Worm (Caenorhabditis elegans) whole organism, L4 larva: ENCODE results near the gene rpl-21.

Experiments used
- D1046.2 ChIP-seq: fragments of 200-800 bp; sonication (Bioruptor generic); IDR thresholded peaks from 2 replicates; pipeline ENCODE4 v1.3.6; 2022; ENCODE audit warnings: missing genetic modification characterization, missing compliant biosample characterization
- F10B5.3 ChIP-seq: sonication (generic microtip); optimal IDR thresholded peaks from 2 replicates; lab custom pipeline; 2016; ENCODE audit warnings: mild to moderate bottlenecking, missing genetic modification characterization, missing compliant biosample characterization
- Y48G9A.11 ChIP-seq: fragments of 200-800 bp; sonication (Bioruptor generic); IDR thresholded peaks from 2 replicates; pipeline ENCODE4 v1.3.6; 2022; ENCODE audit warnings: missing genetic modification reagents, missing genetic modification characterization, missing compliant biosample characterization
- Y75B8A.6 ChIP-seq: fragments of 200-800 bp; sonication (Bioruptor generic); IDR thresholded peaks from 2 replicates; pipeline ENCODE4 v1.3.6; 2022; ENCODE audit warnings: missing genetic modification reagents, missing genetic modification characterization, missing compliant biosample characterization
- ZK337.2 ChIP-seq: fragments of 200-800 bp; sonication (Bioruptor generic); IDR thresholded peaks from 2 replicates; pipeline ENCODE4 v1.3.6; 2022; ENCODE audit warnings: missing genetic modification reagents, missing genetic modification characterization, missing compliant biosample characterization
- ZK546.5 ChIP-seq, 2 experiments: sonication (generic microtip); optimal IDR thresholded peaks; 2 replicates each; lab custom pipeline; 2017; ENCODE audit warnings: missing biosample characterization in 2 of 2, missing genetic modification characterization in 2 of 2
- ama-1 ChIP-seq: fragments of 150-350 bp; optimal IDR thresholded peaks from 2 replicates; lab custom pipeline; 2014; ENCODE audit warnings: inconsistent platforms, mixed read lengths
- arid-1 ChIP-seq: fragments of 200-800 bp; sonication (Bioruptor generic); conservative IDR thresholded peaks from 2 replicates; pipeline ENCODE4 v1.3.6; 2022; ENCODE audit warnings: missing genetic modification reagents, missing genetic modification characterization, missing compliant biosample characterization
- ceh-20 ChIP-seq: fragments of 200-800 bp; sonication (Bioruptor generic); IDR thresholded peaks from 2 replicates; pipeline ENCODE4 v1.3.6; 2022; ENCODE audit warnings: missing genetic modification reagents, missing genetic modification characterization, missing compliant biosample characterization
- ceh-28 ChIP-seq: fragments of 150-350 bp; optimal IDR thresholded peaks from 2 replicates; lab custom pipeline; 2014; ENCODE audit warnings: missing biosample characterization, missing genetic modification reagents, missing genetic modification characterization
- daf-12 ChIP-seq: fragments of 150-350 bp; optimal IDR thresholded peaks from 2 replicates; lab custom pipeline; 2014; ENCODE audit warnings: missing biosample characterization, missing genetic modification reagents, missing genetic modification characterization
- daf-16 ChIP-seq, 3 experiments: sonication (generic microtip); optimal IDR thresholded peaks; 2 replicates each; lab custom pipeline; 2016 to 2017; ENCODE audit warnings: missing genetic modification characterization in 3 of 3, missing genetic modification reagents in 3 of 3, mild to moderate bottlenecking in 2 of 3, missing compliant biosample characterization in 2 of 3, missing biosample characterization in 1 of 3, moderate library complexity in 1 of 3
- dmd-8 ChIP-seq: fragments of 200-800 bp; sonication (Bioruptor generic); IDR thresholded peaks from 2 replicates; pipeline ENCODE4 v1.3.6; 2022; ENCODE audit warnings: missing genetic modification characterization, missing compliant biosample characterization
- dpl-1 ChIP-seq: fragments of 150-350 bp; optimal IDR thresholded peaks from 2 replicates; lab custom pipeline; 2014; ENCODE audit warnings: missing biosample characterization, missing genetic modification reagents, missing genetic modification characterization
- egl-27 ChIP-seq: sonication (generic microtip); optimal IDR thresholded peaks from 3 replicates; lab custom pipeline; 2017; ENCODE audit warnings: missing biosample characterization, missing genetic modification reagents, missing genetic modification characterization
- fos-1 ChIP-seq: fragments of 150-350 bp; optimal IDR thresholded peaks from 2 replicates; lab custom pipeline; 2014; ENCODE audit warnings: missing biosample characterization, missing genetic modification characterization
- hif-1 ChIP-seq, 2 experiments: sonication (generic microtip); optimal IDR thresholded peaks; 2 replicates each; lab custom pipeline; 2016 to 2017; ENCODE audit warnings: missing compliant biosample characterization in 2 of 2, missing genetic modification characterization in 2 of 2, missing genetic modification reagents in 2 of 2, missing genotype in 2 of 2, mild to moderate bottlenecking in 1 of 2
- hlh-11 ChIP-seq: fragments of 200-800 bp; sonication (Bioruptor generic); optimal IDR thresholded peaks from 2 replicates; lab custom pipeline; 2018; ENCODE audit warnings: mild to moderate bottlenecking, missing genetic modification characterization, missing compliant biosample characterization
- hlh-30 ChIP-seq: sonication (generic microtip); optimal IDR thresholded peaks from 2 replicates; lab custom pipeline; 2017; ENCODE audit warnings: antibody characterized with exemption, mild to moderate bottlenecking, missing genetic modification characterization, missing compliant biosample characterization; ENCODE audit not compliant: insufficient read depth
- hmg-1.1 ChIP-seq: fragments of 200-800 bp; sonication (Bioruptor generic); IDR thresholded peaks from 2 replicates; pipeline ENCODE4 v1.3.6; 2022; ENCODE audit warnings: missing genetic modification reagents, missing genetic modification characterization, missing compliant biosample characterization
- jun-1 ChIP-seq: fragments of 150-350 bp; optimal IDR thresholded peaks from 2 replicates; lab custom pipeline; 2014; ENCODE audit warnings: missing biosample characterization, missing genetic modification reagents, missing genetic modification characterization
- lin-29 ChIP-seq: fragments of 200-800 bp; sonication (Bioruptor generic); IDR thresholded peaks from 2 replicates; pipeline ENCODE4 v1.3.6; 2022; ENCODE audit warnings: missing genetic modification reagents, missing genetic modification characterization, missing compliant biosample characterization
- lsy-2 ChIP-seq, 2 experiments: fragments of 150-350 bp in 1 of 2; sonication (generic microtip) in 1 of 2; optimal IDR thresholded peaks; 2 replicates each; lab custom pipeline; 2014 to 2017; ENCODE audit warnings: missing biosample characterization in 2 of 2, missing genetic modification characterization in 2 of 2
- madf-5 ChIP-seq, 2 experiments: fragments of 200-800 bp; sonication (Bioruptor generic); IDR thresholded peaks; 2 replicates each; pipeline ENCODE4 v1.3.6; 2022; ENCODE audit warnings: missing compliant biosample characterization in 2 of 2, missing genetic modification characterization in 2 of 2
- madf-9 ChIP-seq: fragments of 200-800 bp; sonication (Bioruptor generic); conservative IDR thresholded peaks from 2 replicates; pipeline ENCODE4 v1.3.6; 2022; ENCODE audit warnings: missing genetic modification reagents, missing genetic modification characterization, missing compliant biosample characterization
- mdl-1 ChIP-seq, 2 experiments: fragments of 150-350 bp in 1 of 2; sonication (generic microtip) in 1 of 2; optimal IDR thresholded peaks; 2 replicates each; lab custom pipeline; 2014 to 2017; ENCODE audit warnings: missing biosample characterization in 2 of 2, missing genetic modification characterization in 2 of 2
- mep-1 ChIP-seq: fragments of 150-350 bp; sonication (generic microtip); optimal IDR thresholded peaks from 3 replicates; lab custom pipeline; 2014; ENCODE audit warnings: missing biosample characterization, missing genetic modification characterization
- nhr-237 ChIP-seq: sonication (generic microtip); optimal IDR thresholded peaks from 2 replicates; lab custom pipeline; 2017; ENCODE audit warnings: missing biosample characterization, missing genetic modification characterization
- nhr-48 ChIP-seq: sonication (generic microtip); optimal IDR thresholded peaks from 2 replicates; lab custom pipeline; 2016; ENCODE audit warnings: mild to moderate bottlenecking, missing genetic modification characterization, missing compliant biosample characterization
- nhr-6 ChIP-seq: fragments of 150-350 bp; optimal IDR thresholded peaks from 2 replicates; lab custom pipeline; 2014; ENCODE audit warnings: missing biosample characterization, missing genetic modification characterization
- nhr-76 ChIP-seq: fragments of 150-350 bp; optimal IDR thresholded peaks from 2 replicates; lab custom pipeline; 2014; ENCODE audit warnings: missing biosample characterization, missing genetic modification characterization
- nhr-77 ChIP-seq: fragments of 150-350 bp; optimal IDR thresholded peaks from 2 replicates; lab custom pipeline; 2014; ENCODE audit warnings: missing biosample characterization, missing genetic modification characterization
- pha-4 ChIP-seq, 2 experiments: fragments of 150-350 bp in 1 of 2; fragments of 200-800 bp in 1 of 2; sonication (Bioruptor generic) in 1 of 2; IDR thresholded peaks in 1 of 2; optimal IDR thresholded peaks in 1 of 2; 2 replicates each; pipeline versions ENCODE4 v1.3.6 to Lab custom; 2014 to 2022; ENCODE audit warnings: missing genetic modification characterization in 2 of 2, missing genetic modification reagents in 2 of 2, missing biosample characterization in 1 of 2, missing compliant biosample characterization in 1 of 2
- php-3 ChIP-seq: fragments of 200-800 bp; sonication (Bioruptor generic); IDR thresholded peaks from 2 replicates; pipeline ENCODE4 v1.3.6; 2022; ENCODE audit warnings: missing genetic modification reagents, missing genetic modification characterization, missing compliant biosample characterization
- rbr-2 ChIP-seq: sonication (generic microtip); optimal IDR thresholded peaks from 2 replicates; lab custom pipeline; 2016; ENCODE audit warnings: missing genotype, missing genetic modification characterization, missing compliant biosample characterization
- snpc-1.2 ChIP-seq: fragments of 200-800 bp; sonication (Bioruptor generic); IDR thresholded peaks from 2 replicates; pipeline ENCODE4 v1.3.6; 2022; ENCODE audit warnings: missing genetic modification reagents, missing genetic modification characterization, missing compliant biosample characterization
- spr-1 ChIP-seq: sonication (generic microtip); optimal IDR thresholded peaks from 2 replicates; lab custom pipeline; 2016; ENCODE audit warnings: mild to moderate bottlenecking, missing genetic modification characterization, missing compliant biosample characterization
- unc-130 ChIP-seq: sonication (generic microtip); optimal IDR thresholded peaks from 2 replicates; lab custom pipeline; 2016; ENCODE audit warnings: missing genetic modification reagents, missing genetic modification characterization, missing compliant biosample characterization
- unc-62 ChIP-seq, 3 experiments: fragments of 150-350 bp in 1 of 3; sonication (generic microtip); optimal IDR thresholded peaks in 2 of 3; peaks in 1 of 3; 1 replicate in 1 of 3; 2 replicates in 2 of 3; lab custom pipeline; 2014 to 2017; ENCODE audit warnings: missing biosample characterization in 3 of 3, missing genetic modification characterization in 3 of 3, missing genetic modification reagents in 3 of 3, missing genotype in 1 of 3
- zip-2 ChIP-seq: fragments of 150-350 bp; optimal IDR thresholded peaks from 2 replicates; lab custom pipeline; 2014; ENCODE audit warnings: missing biosample characterization, missing genetic modification characterization
- ztf-11 ChIP-seq: fragments of 150-350 bp; optimal IDR thresholded peaks from 2 replicates; lab custom pipeline; 2014; ENCODE audit warnings: missing biosample characterization, missing genetic modification characterization
- ztf-7 ChIP-seq: fragments of 150-350 bp; optimal IDR thresholded peaks from 2 replicates; lab custom pipeline; 2014; ENCODE audit warnings: missing biosample characterization, missing genetic modification characterization

Gene rpl-21

ce11 chrIII:8154423-8154822 is 24.4 kb upstream of the rpl-21 start (continued):
- TF ChIP-seq hlh-11 (tag; lab: Kevin White, UChicago) (peak; percentile 29), ceh-28 (no peak), lin-29 (GFP tag; lab: Robert Waterston, UW) (no peak), madf-5 (GFP tag; IDR thresholded peaks at IDR 0.05; lab: Robert Waterston, UW) (no peak), mdl-1 (tag; optimal IDR thresholded peaks at IDR 0.05; lab: Kevin White, UChicago) (no peak), php-3 (GFP tag; lab: Robert Waterston, UW) (peak; percentile 88; the same call in 1 of the 2 replicates), dpl-1 (GFP tag; lab: Kevin White, UChicago) (peak; percentile 22), daf-16 (GFP tag; optimal IDR thresholded peaks at IDR 0.05; lab: Kevin White, UChicago) (no peak), daf-16 (tag; optimal IDR thresholded peaks at IDR 0.05; lab: Kevin White, UChicago) (peak; percentile 51), zip-2 (tag; lab: Kevin White, UChicago) (no peak), hlh-30 (tag; lab: Kevin White, UChicago) (peak; percentile 25)

- no peak for TF ChIP-seq Y48G9A.11 (GFP tag; lab: Robert Waterston, UW)
- TF ChIP-seq nhr-6 (tag; lab: Kevin White, UChicago), result no peak
- TF ChIP-seq ZK337.2 (GFP tag; lab: Robert Waterston, UW), result no peak
- TF ChIP-seq ztf-11, result no peak
- TF ChIP-seq pha-4 (GFP tag; IDR thresholded peaks at IDR 0.05; lab: Robert Waterston, UW), result no peak
- TF ChIP-seq pha-4 (tag; optimal IDR thresholded peaks at IDR 0.05; lab: Kevin White, UChicago), result no peak
- no peak for TF ChIP-seq dmd-8 (GFP tag; lab: Robert Waterston, UW)
- no peak for TF ChIP-seq hlh-11 (tag; lab: Kevin White, UChicago)
- TF ChIP-seq ztf-7 (tag; lab: Kevin White, UChicago), result no peak
- TF ChIP-seq daf-12 (tag; lab: Kevin White, UChicago), result no peak
These were observed 18.7 kb upstream of the rpl-21 start, which contains the start of gene D2007.2 for ce11 chrIII:8148751-8149150. Gene D2007.2 (plus strand): TSS chrIII:8148963.

ce11 chrIII:8145971-8146370 is 15.9 kb upstream of the rpl-21 start:
- TF ChIP-seq spr-1 (tag; lab: Kevin White, UChicago) (no peak), unc-62 (GFP tag; optimal IDR thresholded peaks at IDR 0.05 in 1 of 2; lab: Kevin White, UChicago) (peak in 1 of 2 experiments; percentile 61), unc-62 (tag; optimal IDR thresholded peaks at IDR 0.05; lab: Kevin White, UChicago) (no peak), nhr-48 (no peak), F10B5.3 (no peak), D1046.2 (GFP tag; lab: Robert Waterston, UW) (no peak), nhr-77 (no peak), lin-29 (GFP tag; lab: Robert Waterston, UW) (no peak), daf-12 (tag; lab: Kevin White, UChicago) (no peak), ZK546.5 (tag; optimal IDR thresholded peaks at IDR 0.05; lab: Kevin White, UChicago) (no peak), ceh-20 (GFP tag; lab: Robert Waterston, UW) (peak; percentile 54; the same call in 1 of the 2 replicates), hmg-1.1 (GFP tag; lab: Robert Waterston, UW) (0 out of 2 replicates have a peak, but pooled peaks have one; percentile 14), lsy-2 (tag; optimal IDR thresholded peaks at IDR 0.05; lab: Kevin White, UChicago) (no peak)

ce11 chrIII:8144574-8145065 is 14.6 kb upstream of the rpl-21 start, which contains the start of the genes C14B9.8 and mrpl-18:
Gene C14B9.8 (minus strand): TSS chrIII:8144629.
Gene mrpl-18 (plus strand): TSS chrIII:8145015.
- TF ChIP-seq Y48G9A.11 (GFP tag; lab: Robert Waterston, UW) (peak; percentile 76), ama-1 (no peak), D1046.2 (GFP tag; lab: Robert Waterston, UW) (no peak), egl-27 (tag; lab: Kevin White, UChicago) (no peak), madf-5 (GFP tag; IDR thresholded peaks at IDR 0.05; lab: Robert Waterston, UW) (no peak), nhr-237 (tag; lab: Kevin White, UChicago) (no peak), rbr-2 (no peak), mep-1 (tag; lab: Kevin White, UChicago) (peak; percentile 43), Y75B8A.6 (GFP tag; lab: Robert Waterston, UW) (no peak), nhr-76 (tag; lab: Kevin White, UChicago) (no peak), mdl-1 (tag; optimal IDR thresholded peaks at IDR 0.05; lab: Kevin White, UChicago) (peak in 1 of 2 experiments; percentile 45), jun-1 (tag; lab: Kevin White, UChicago) (no peak), madf-9 (GFP tag; lab: Robert Waterston, UW) (0 out of 2 replicates have a peak, but pooled peaks have one; percentile 41), fos-1 (no peak), snpc-1.2 (GFP tag; lab: Robert Waterston, UW) (no peak), unc-130 (peak; percentile 79), lsy-2 (tag; optimal IDR thresholded peaks at IDR 0.05; lab: Kevin White, UChicago) (peak in 1 of 2 experiments; percentile 86), hif-1 (tag; optimal IDR thresholded peaks at IDR 0.05; lab: Kevin White, UChicago) (peak in 1 of 2 experiments; percentile 88), nhr-48 (no peak), nhr-6 (tag; lab: Kevin White, UChicago) (peak; percentile 55), hmg-1.1 (GFP tag; lab: Robert Waterston, UW) (peak; percentile 40; the same call in 1 of the 2 replicates), arid-1 (GFP tag; lab: Robert Waterston, UW) (no peak), hlh-30 (tag; lab: Kevin White, UChicago) (peak; percentile 76), hlh-11 (tag; lab: Kevin White, UChicago) (no peak), ztf-11 (no peak)
